Fruit fly (Drosophila melanogaster): ENCODE results near the gene Dref.

Gene Dref

DNA sequence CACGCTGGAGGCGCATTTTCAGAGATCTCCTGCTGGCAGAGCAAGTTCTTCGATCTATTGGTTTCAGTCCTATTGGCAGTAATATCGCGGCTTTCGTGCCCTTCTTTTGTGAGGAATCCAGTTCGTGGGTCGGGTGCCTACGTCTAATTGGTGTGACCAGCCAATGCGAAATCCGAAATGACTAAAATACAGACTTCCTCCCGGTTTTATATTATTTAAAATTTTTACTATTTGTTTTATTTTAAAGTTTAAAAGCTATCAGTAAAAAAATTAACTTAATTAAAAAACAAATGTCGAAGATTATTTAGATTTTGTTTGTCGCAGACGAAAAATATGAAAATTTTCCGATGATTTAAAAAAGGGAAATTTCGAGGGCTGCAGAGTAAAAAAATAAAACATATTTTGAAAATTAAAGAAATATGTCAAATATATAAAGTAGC is 3.4 kb downstream of the Dref start, which contains the start of gene CG5850 (continued):
- no peak for TF ChIP-seq Asciz (GFP tag; optimal IDR thresholded peaks at IDR 0.05)
- TF ChIP-seq CG2712 (tag; optimal IDR thresholded peaks at IDR 0.05): peak; percentile 44
- TF ChIP-seq CG8359 (GFP tag; optimal IDR thresholded peaks at IDR 0.05; ENCODE audit: borderline replicate concordance): no peak
- no peak for TF ChIP-seq vfl (GFP tag; optimal IDR thresholded peaks at IDR 0.05)
- no peak for TF ChIP-seq Sry-δ (GFP tag; optimal IDR thresholded peaks at IDR 0.05)
- TF ChIP-seq pb (GFP tag; optimal IDR thresholded peaks at IDR 0.05): no peak
- TF ChIP-seq zen (tag; optimal IDR thresholded peaks at IDR 0.05): peak; percentile 17
- peak; percentile 31 for TF ChIP-seq CG8924 (tag; optimal IDR thresholded peaks at IDR 0.05)
- TF ChIP-seq Adf1 (GFP tag; IDR thresholded peaks at IDR 0.05): no peak
- no peak for TF ChIP-seq Hr39 (optimal IDR thresholded peaks at IDR 0.05)
- TF ChIP-seq CG17359 (tag; optimal IDR thresholded peaks at IDR 0.05): no peak
- TF ChIP-seq ems (GFP tag; optimal IDR thresholded peaks at IDR 0.05): no peak
- TF ChIP-seq caup (GFP tag; optimal IDR thresholded peaks at IDR 0.05; ENCODE audit: severe bottlenecking): no peak
- no peak for TF ChIP-seq onecut (GFP tag; IDR thresholded peaks at IDR 0.05)
- TF ChIP-seq Camta (GFP tag; optimal IDR thresholded peaks at IDR 0.05): no peak
- peak; percentile 38 for TF ChIP-seq D19A (tag; optimal IDR thresholded peaks at IDR 0.05)
- TF ChIP-seq chinmo (GFP tag; IDR thresholded peaks at IDR 0.05; ENCODE audit: partially characterized antibody): no peak
- TF ChIP-seq HmgZ (tag; optimal IDR thresholded peaks at IDR 0.05): no peak
- no peak for TF ChIP-seq CG6791 (GFP tag; IDR thresholded peaks at IDR 0.05; ENCODE audit: partially characterized antibody)
- no peak for TF ChIP-seq grn (GFP tag; optimal IDR thresholded peaks at IDR 0.05)
- no peak for TF ChIP-seq Ets97D (GFP tag; optimal IDR thresholded peaks at IDR 0.05)
- no peak for TF ChIP-seq NfI (GFP tag; optimal IDR thresholded peaks at IDR 0.05)
- TF ChIP-seq dmrt99B (tag; optimal IDR thresholded peaks at IDR 0.05): peak; percentile 14
- TF ChIP-seq HLH3B (GFP tag; IDR thresholded peaks at IDR 0.05): no peak
- no peak for TF ChIP-seq Poxn (GFP tag; IDR thresholded peaks at IDR 0.05)
- TF ChIP-seq her (GFP tag; optimal IDR thresholded peaks at IDR 0.05): no peak
- TF ChIP-seq CG11504 (tag; optimal IDR thresholded peaks at IDR 0.05): no peak
- TF ChIP-seq CG6683 (GFP tag; optimal IDR thresholded peaks at IDR 0.05): no peak
- TF ChIP-seq CG11093 (GFP tag; IDR thresholded peaks at IDR 0.05): no peak
- TF ChIP-seq YL-1 (GFP tag; optimal IDR thresholded peaks at IDR 0.05): peak; percentile 77
- no peak for TF ChIP-seq CG14860 (GFP tag; IDR thresholded peaks at IDR 0.05; ENCODE audit: partially characterized antibody)
- TF ChIP-seq corto (GFP tag; optimal IDR thresholded peaks at IDR 0.05): no peak
- no peak for TF ChIP-seq Spps (tag; optimal IDR thresholded peaks at IDR 0.05)
- TF ChIP-seq ftz-f1 (GFP tag; optimal IDR thresholded peaks at IDR 0.05): no peak
- no peak for TF ChIP-seq CG32532 (GFP tag; IDR thresholded peaks at IDR 0.05)
- TF ChIP-seq CG10431 (GFP tag; optimal IDR thresholded peaks at IDR 0.05): peak; percentile 20
- TF ChIP-seq B-H2 (GFP tag; optimal IDR thresholded peaks at IDR 0.05): no peak
- no peak for TF ChIP-seq CG17912 (GFP tag; optimal IDR thresholded peaks at IDR 0.05)
- TF ChIP-seq Oaz (GFP tag; IDR thresholded peaks at IDR 0.05): no peak
- TF ChIP-seq CG10274 (GFP tag; optimal IDR thresholded peaks at IDR 0.05): no peak
- no peak for TF ChIP-seq CG17328 (GFP tag; IDR thresholded peaks at IDR 0.05)
- no peak for TF ChIP-seq Ravus (GFP tag; IDR thresholded peaks at IDR 0.05)
- TF ChIP-seq MESR4 (GFP tag; optimal IDR thresholded peaks at IDR 0.05): peak; percentile 84
- no peak for TF ChIP-seq ttk (GFP tag; IDR thresholded peaks at IDR 0.05)
- peak; percentile 60 for TF ChIP-seq CG4617 (GFP tag; optimal IDR thresholded peaks at IDR 0.05; ENCODE audit: borderline replicate concordance)
- no peak for TF ChIP-seq crc (GFP tag; optimal IDR thresholded peaks at IDR 0.05)
- TF ChIP-seq mld (GFP tag; IDR thresholded peaks at IDR 0.05; ENCODE audit: partially characterized antibody): no peak
- TF ChIP-seq peb (GFP tag; IDR thresholded peaks at IDR 0.05): no peak
- no peak for TF ChIP-seq CG1832 (GFP tag; optimal IDR thresholded peaks at IDR 0.05)
- TF ChIP-seq cato (GFP tag; optimal IDR thresholded peaks at IDR 0.05; ENCODE audit: borderline replicate concordance): no peak
- TF ChIP-seq yki (optimal IDR thresholded peaks at IDR 0.05): no peak
- TF ChIP-seq Dp (GFP tag; optimal IDR thresholded peaks at IDR 0.05): peak; percentile 61

All from whole organism, embryonic.